Worm (Caenorhabditis elegans) whole organism, L1 larva: ENCODE data around the gene hmg-12.

Experiments used
- ces-1 ChIP-seq: fragments of 150-350 bp; optimal IDR thresholded peaks from 2 replicates; lab custom pipeline; 2014; ENCODE audit warnings: missing biosample characterization, missing genetic modification reagents, missing genetic modification characterization
- egl-27 ChIP-seq, 2 experiments: fragments of 150-350 bp in 1 of 2; sonication (generic microtip); optimal IDR thresholded peaks; 3 replicates each; lab custom pipeline; 2017 to 2018; ENCODE audit warnings: missing biosample characterization in 2 of 2, missing genetic modification characterization in 2 of 2, missing genetic modification reagents in 2 of 2
- lin-15B ChIP-seq: fragments of 150-350 bp; sonication (generic microtip); optimal IDR thresholded peaks from 3 replicates; lab custom pipeline; 2014; ENCODE audit warnings: missing biosample characterization, missing genetic modification characterization
- nhr-77 ChIP-seq: fragments of 150-350 bp; optimal IDR thresholded peaks from 2 replicates; lab custom pipeline; 2014; ENCODE audit warnings: missing biosample characterization, missing genetic modification characterization

DNA sequence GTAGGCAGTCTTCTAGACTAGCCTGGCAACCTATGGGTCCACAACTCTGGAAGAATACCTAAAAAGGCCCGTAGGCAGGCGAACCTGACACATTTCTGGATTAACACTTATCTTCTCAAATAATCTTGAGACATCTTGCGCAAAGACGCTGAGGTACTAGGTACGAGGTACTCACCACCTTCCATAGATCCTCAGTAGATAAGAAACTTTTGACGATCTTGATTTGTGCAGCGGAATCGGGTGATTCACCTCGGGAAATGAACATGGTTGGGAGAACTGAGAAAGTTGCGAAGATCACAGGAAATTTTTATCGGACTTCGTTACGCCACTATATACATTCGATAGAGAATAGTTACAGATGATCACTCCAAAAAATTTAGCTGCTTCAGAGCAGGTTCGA lies 28.2 kb upstream of the hmg-12 start:
- TF ChIP-seq egl-27 (tag; optimal IDR thresholded peaks at IDR 0.05; lab: Kevin White, UChicago) (no peak), ces-1 (GFP tag; lab: Kevin White, UChicago) (no peak), lin-15B (tag; lab: Kevin White, UChicago) (no peak), nhr-77 (no peak)
